Fruit fly (Drosophila melanogaster) whole organism, embryonic: ENCODE data around the gene Tm1.

ENCODE experiments used
- Antp ChIP-seq: fragments of 200-800 bp; sonication (Bioruptor generic); optimal IDR thresholded peaks from 3 replicates; lab custom pipeline; 2016; ENCODE audit warnings: missing biosample characterization, missing genetic modification characterization
- Blimp-1 ChIP-seq: fragments of 200-800 bp; sonication (Bioruptor generic); optimal IDR thresholded peaks from 3 replicates; lab custom pipeline; 2018; ENCODE audit warnings: missing biosample characterization, missing genetic modification characterization, mild to moderate bottlenecking, moderate library complexity, missing genetic modification reagents
- BtbVII ChIP-seq: fragments of 200-800 bp; sonication (Bioruptor generic); optimal IDR thresholded peaks from 3 replicates; lab custom pipeline; 2017; ENCODE audit warnings: missing biosample characterization, mild to moderate bottlenecking, missing genetic modification characterization
- CG1024 ChIP-seq: fragments of 200-800 bp; sonication (Bioruptor generic); IDR thresholded peaks from 2 replicates; pipeline ENCODE4 v1.3.6; 2022; ENCODE audit warnings: missing biosample characterization, missing genetic modification characterization
- CG10431 ChIP-seq: fragments of 200-800 bp; sonication (Bioruptor generic); optimal IDR thresholded peaks from 3 replicates; lab custom pipeline; 2018; ENCODE audit warnings: missing biosample characterization, mild to moderate bottlenecking, missing genetic modification characterization
- CG11456 ChIP-seq: fragments of 200-800 bp; sonication (Bioruptor generic); IDR thresholded peaks from 3 replicates; pipeline ENCODE4 v1.3.6; 2022; ENCODE audit warnings: missing biosample characterization, missing genetic modification characterization
- CG12391 ChIP-seq: fragments of 200-800 bp; sonication (Bioruptor generic); optimal IDR thresholded peaks from 3 replicates; lab custom pipeline; 2018; ENCODE audit warnings: missing biosample characterization, mild to moderate bottlenecking, missing genetic modification characterization, moderate library complexity
- CG13624 ChIP-seq: fragments of 200-800 bp; sonication (Bioruptor generic); optimal IDR thresholded peaks from 2 replicates; lab custom pipeline; 2016; ENCODE audit warnings: missing biosample characterization, missing genetic modification characterization
- CG1529 ChIP-seq: fragments of 200-800 bp; sonication (Bioruptor generic); optimal IDR thresholded peaks from 3 replicates; lab custom pipeline; 2018; ENCODE audit warnings: missing biosample characterization, missing genetic modification characterization
- CG17328 ChIP-seq: fragments of 200-800 bp; sonication (Bioruptor generic); IDR thresholded peaks from 2 replicates; pipeline ENCODE4 v1.3.6; 2022; ENCODE audit warnings: missing biosample characterization, missing genetic modification characterization
- CG1792 ChIP-seq: fragments of 200-800 bp; sonication (Bioruptor generic); optimal IDR thresholded peaks from 2 replicates; lab custom pipeline; 2016; ENCODE audit warnings: missing biosample characterization, missing genetic modification characterization
- CG1832 ChIP-seq: fragments of 200-800 bp; sonication (Bioruptor generic); optimal IDR thresholded peaks from 2 replicates; lab custom pipeline; 2017; ENCODE audit warnings: missing biosample characterization, mild to moderate bottlenecking, missing genetic modification characterization, inconsistent platforms
- CG30403 ChIP-seq: fragments of 200-800 bp; sonication (Bioruptor generic); optimal IDR thresholded peaks from 3 replicates; lab custom pipeline; 2016; ENCODE audit warnings: missing biosample characterization, missing genetic modification characterization
- CG32532 ChIP-seq: fragments of 200-800 bp; sonication (Bioruptor generic); IDR thresholded peaks from 2 replicates; pipeline ENCODE4 v1.3.6; 2022; ENCODE audit warnings: missing biosample characterization, missing genetic modification characterization
- CG33213 ChIP-seq: fragments of 200-800 bp; sonication (Bioruptor generic); optimal IDR thresholded peaks from 3 replicates; lab custom pipeline; 2016; ENCODE audit warnings: missing biosample characterization, missing genetic modification characterization
- CG42726 ChIP-seq: fragments of 200-800 bp; sonication (Bioruptor generic); IDR thresholded peaks from 2 replicates; pipeline ENCODE4 v1.3.6; 2022; ENCODE audit warnings: missing biosample characterization, missing genetic modification characterization; ENCODE audit not compliant: partially characterized antibody
- CG4328 ChIP-seq: fragments of 200-800 bp; sonication (Bioruptor generic); optimal IDR thresholded peaks from 3 replicates; lab custom pipeline; 2017; ENCODE audit warnings: missing biosample characterization, missing genetic modification reagents, missing genetic modification characterization
- CG4360 ChIP-seq: fragments of 200-800 bp; sonication (Bioruptor generic); IDR thresholded peaks from 2 replicates; pipeline ENCODE4 v1.3.6; 2022; ENCODE audit warnings: missing biosample characterization, missing genetic modification characterization
- CG4730 ChIP-seq: fragments of 200-800 bp; sonication (Bioruptor generic); IDR thresholded peaks from 2 replicates; pipeline ENCODE4 v1.3.6; 2022; ENCODE audit warnings: missing biosample characterization, missing genetic modification characterization
- CG9817 ChIP-seq: fragments of 200-800 bp; sonication (Bioruptor generic); optimal IDR thresholded peaks from 2 replicates; lab custom pipeline; 2018; ENCODE audit warnings: missing biosample characterization, mild to moderate bottlenecking, missing genetic modification characterization, moderate library complexity
- Elba2 ChIP-seq: fragments of 200-800 bp; sonication (Bioruptor generic); optimal IDR thresholded peaks from 3 replicates; lab custom pipeline; 2016; ENCODE audit warnings: missing biosample characterization, missing genetic modification characterization
- Ets65A ChIP-seq: fragments of 200-800 bp; sonication (Bioruptor generic); peaks from one replicate; lab custom pipeline; 2016; ENCODE audit warnings: missing biosample characterization, missing genetic modification characterization
- Hey ChIP-seq: fragments of 200-800 bp; sonication (Bioruptor generic); optimal IDR thresholded peaks from 3 replicates; lab custom pipeline; 2018; ENCODE audit warnings: missing biosample characterization, mild to moderate bottlenecking, missing genetic modification characterization
- HmgZ ChIP-seq: fragments of 200-800 bp; sonication (Bioruptor generic); optimal IDR thresholded peaks from 2 replicates; lab custom pipeline; 2018; ENCODE audit warnings: missing biosample characterization, mild to moderate bottlenecking, missing genetic modification characterization
- Hr78 ChIP-seq, 2 experiments: fragments of 200-800 bp in 1 of 2; fragments of >200 bp in 1 of 2; sonication (Bioruptor generic) in 1 of 2; optimal IDR thresholded peaks; 2 replicates each; lab custom pipeline; 2017 to 2019; ENCODE audit warnings: missing biosample characterization in 2 of 2, missing genetic modification characterization in 2 of 2, mild to moderate bottlenecking in 1 of 2, moderate library complexity in 1 of 2
- Lpt ChIP-seq: fragments of >200 bp; optimal IDR thresholded peaks from 2 replicates; lab custom pipeline; 2018; ENCODE audit warnings: missing biosample characterization, missing genetic modification characterization
- Med ChIP-seq: fragments of 200-800 bp; sonication (Bioruptor generic); peaks from one replicate; lab custom pipeline; 2016; ENCODE audit warnings: missing biosample characterization, missing genetic modification characterization, mild to moderate bottlenecking, inconsistent platforms, moderate library complexity
- Ssrp ChIP-seq: fragments of 200-800 bp; sonication (Bioruptor generic); optimal IDR thresholded peaks from 2 replicates; lab custom pipeline; 2018; ENCODE audit warnings: missing biosample characterization, mild to moderate bottlenecking, missing genetic modification characterization, moderate library complexity
- Vsx1 ChIP-seq: fragments of 200-800 bp; sonication (Bioruptor generic); optimal IDR thresholded peaks from 2 replicates; lab custom pipeline; 2017; ENCODE audit warnings: missing biosample characterization, mild to moderate bottlenecking, missing genetic modification characterization, missing genetic modification reagents
- YL-1 ChIP-seq: fragments of 200-800 bp; sonication (Bioruptor generic); optimal IDR thresholded peaks from 3 replicates; lab custom pipeline; 2017; ENCODE audit warnings: missing biosample characterization, mild to moderate bottlenecking, missing genetic modification characterization
- bowl ChIP-seq: fragments of 200-800 bp; sonication (Bioruptor generic); IDR thresholded peaks from 2 replicates; pipeline ENCODE4 v1.3.6; 2022; ENCODE audit warnings: missing biosample characterization, missing genetic modification characterization
- bsh ChIP-seq, 2 experiments: fragments of 200-800 bp; sonication (Bioruptor generic); optimal IDR thresholded peaks; 2 replicates each; lab custom pipeline; 2017 to 2018; ENCODE audit warnings: mild to moderate bottlenecking in 2 of 2, missing biosample characterization in 2 of 2, missing genetic modification characterization in 2 of 2, moderate library complexity in 1 of 2
- cg ChIP-seq: fragments of 200-800 bp; sonication (Bioruptor generic); optimal IDR thresholded peaks from 3 replicates; lab custom pipeline; 2019; ENCODE audit warnings: missing biosample characterization, mild to moderate bottlenecking, missing genetic modification characterization, moderate library complexity
- ci ChIP-seq: fragments of 200-800 bp; sonication (Bioruptor generic); IDR thresholded peaks from 3 replicates; pipeline ENCODE4 v1.3.6; 2022; ENCODE audit warnings: missing biosample characterization, missing genetic modification characterization
- dpn ChIP-seq, 2 experiments: fragments of 200-800 bp; sonication (Bioruptor generic); optimal IDR thresholded peaks; 3 replicates each; lab custom pipeline; 2016; ENCODE audit warnings: missing biosample characterization in 2 of 2, missing genetic modification characterization in 2 of 2
- dysf ChIP-seq: fragments of 200-800 bp; sonication (Bioruptor generic); IDR thresholded peaks from 3 replicates; pipeline ENCODE4 v1.3.6; 2022; ENCODE audit warnings: missing biosample characterization, missing genetic modification characterization
- exex ChIP-seq: fragments of 200-800 bp; sonication (Bioruptor generic); optimal IDR thresholded peaks from 4 replicates; lab custom pipeline; 2018; ENCODE audit warnings: missing biosample characterization, mild to moderate bottlenecking, missing genetic modification characterization, moderate library complexity
- fd96Cb ChIP-seq: fragments of 200-800 bp; sonication (Bioruptor generic); optimal IDR thresholded peaks from 2 replicates; lab custom pipeline; 2018; ENCODE audit warnings: missing biosample characterization, mild to moderate bottlenecking, missing genetic modification characterization, moderate library complexity
- gro ChIP-seq: fragments of 200-800 bp; sonication (Bioruptor generic); optimal IDR thresholded peaks from 2 replicates; lab custom pipeline; 2016; ENCODE audit warnings: missing biosample characterization, missing genetic modification characterization
- kah ChIP-seq: fragments of 200-800 bp; sonication (Bioruptor generic); optimal IDR thresholded peaks from 2 replicates; lab custom pipeline; 2018; ENCODE audit warnings: missing biosample characterization, mild to moderate bottlenecking, missing genetic modification characterization
- luna ChIP-seq: fragments of 200-800 bp; sonication (Bioruptor generic); optimal IDR thresholded peaks from 2 replicates; lab custom pipeline; 2016; ENCODE audit warnings: missing biosample characterization, missing genetic modification characterization
- mld ChIP-seq: fragments of 200-800 bp; sonication (Bioruptor generic); IDR thresholded peaks from 3 replicates; pipeline ENCODE4 v1.3.6; 2022; ENCODE audit warnings: missing biosample characterization, missing genetic modification characterization; ENCODE audit not compliant: partially characterized antibody
- sd ChIP-seq: fragments of 200-800 bp; sonication (Bioruptor generic); optimal IDR thresholded peaks from 3 replicates; lab custom pipeline; 2018; ENCODE audit warnings: missing biosample characterization, mild to moderate bottlenecking, missing genetic modification characterization, moderate library complexity
- sens ChIP-seq: fragments of 200-800 bp; sonication (Bioruptor generic); peaks from one replicate; lab custom pipeline; 2016; ENCODE audit warnings: missing biosample characterization, missing genetic modification characterization
- sr ChIP-seq: fragments of 200-800 bp; sonication (Bioruptor generic); IDR thresholded peaks from 3 replicates; pipeline ENCODE4 v1.3.6; 2022; ENCODE audit warnings: missing biosample characterization, missing genetic modification characterization
- ssp ChIP-seq: fragments of 200-800 bp; sonication (Bioruptor generic); IDR thresholded peaks from 2 replicates; pipeline ENCODE4 v1.3.6; 2022; ENCODE audit warnings: missing biosample characterization, missing genetic modification characterization
- tgo ChIP-seq: fragments of 200-800 bp; sonication (Bioruptor generic); IDR thresholded peaks from 3 replicates; pipeline ENCODE4 v1.3.6; 2022; ENCODE audit warnings: missing biosample characterization, missing genetic modification characterization
- vvl ChIP-seq: fragments of 200-800 bp; sonication (Bioruptor generic); IDR thresholded peaks from 2 replicates; pipeline ENCODE4 v1.3.6; 2022; ENCODE audit warnings: missing biosample characterization, missing genetic modification characterization
- wek ChIP-seq: fragments of 200-800 bp; sonication (Bioruptor generic); optimal IDR thresholded peaks from 3 replicates; lab custom pipeline; 2018; ENCODE audit warnings: missing biosample characterization, mild to moderate bottlenecking, missing genetic modification characterization, moderate library complexity
- zf30C ChIP-seq: fragments of 200-800 bp; sonication (Bioruptor generic); optimal IDR thresholded peaks from 3 replicates; lab custom pipeline; 2018; ENCODE audit warnings: missing biosample characterization, mild to moderate bottlenecking, missing genetic modification characterization

The Tm1 gene

DNA sequence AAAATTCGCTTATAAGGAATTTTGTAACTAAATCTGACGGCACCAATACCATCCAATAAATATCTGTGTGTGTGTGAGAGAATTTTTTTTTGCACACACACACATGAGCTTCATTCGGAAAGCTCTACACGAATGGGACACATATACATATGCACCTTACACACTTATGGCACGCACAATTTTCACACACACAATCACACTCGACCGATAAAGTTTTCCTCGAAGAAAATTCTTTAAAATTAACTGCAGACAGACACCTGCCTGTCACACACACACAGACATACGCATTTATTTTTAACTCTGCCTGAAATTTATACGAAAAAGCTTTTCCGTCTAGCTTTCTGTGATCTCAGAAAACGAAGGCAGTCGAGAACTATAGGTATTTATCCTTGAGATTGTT, 32.7 kb downstream of the Tm1 start:
- TF ChIP-seq CG13624 (GFP tag; lab: Kevin White, UChicago) (no peak), Lpt (no peak), sd (peak; percentile 36), BtbVII (no peak), dysf (GFP tag; lab: Robert Waterston, UW) (no peak), sens (GFP tag; lab: Kevin White, UChicago) (peak; percentile 23), tgo (GFP tag; lab: Robert Waterston, UW) (no peak), vvl (0 out of 2 replicates have a peak, but pooled peaks have one; percentile 8), CG11456 (no peak), dpn (GFP tag; optimal IDR thresholded peaks at IDR 0.05; lab: Kevin White, UChicago) (peak in 1 of 2 experiments; percentile 17), HmgZ (tag; lab: Kevin White, UChicago) (no peak), CG12391 (tag; lab: Kevin White, UChicago) (no peak), YL-1 (GFP tag; lab: Kevin White, UChicago) (no peak), ci (0 out of 3 replicates have a peak, but pooled peaks have one; percentile 6), Elba2 (GFP tag; lab: Kevin White, UChicago) (no peak), kah (GFP tag; lab: Kevin White, UChicago) (peak; percentile 76), exex (tag; lab: Kevin White, UChicago) (no peak), CG10431 (GFP tag; lab: Kevin White, UChicago) (no peak), cg (GFP tag; lab: Kevin White, UChicago) (peak; percentile 63), wek (GFP tag; lab: Kevin White, UChicago) (no peak), bowl (GFP tag; lab: Robert Waterston, UW) (no peak), CG4730 (GFP tag; lab: Robert Waterston, UW) (no peak), Ssrp (tag; lab: Kevin White, UChicago) (no peak)

DNA sequence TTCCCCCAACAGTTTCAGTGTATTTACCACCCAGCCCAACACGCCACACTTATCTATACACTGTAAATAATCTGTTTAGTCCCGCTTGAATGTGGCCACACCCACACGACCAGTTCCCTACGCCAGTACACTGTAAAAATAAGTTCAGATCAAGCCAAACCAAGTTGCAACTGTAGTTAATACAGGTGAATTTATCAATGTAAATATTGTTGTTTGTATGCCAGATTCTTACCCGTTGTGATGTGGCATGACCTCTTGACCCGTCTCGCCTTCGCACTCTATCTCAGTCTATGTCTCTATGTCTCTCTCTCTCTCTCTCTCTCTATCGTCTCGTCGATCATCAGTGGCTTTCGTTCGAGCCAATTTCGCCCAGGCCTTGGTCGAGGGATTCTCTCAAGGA, 35.8 kb downstream of the Tm1 start:
- peak; percentile 22 for TF ChIP-seq CG1832 (GFP tag; lab: Kevin White, UChicago)
- no peak for TF ChIP-seq CG1024
- peak; percentile 28 for TF ChIP-seq zf30C (GFP tag; lab: Kevin White, UChicago)
- TF ChIP-seq Ets65A: peak; percentile 66
- peak in 1 of 2 experiments; percentile 96 for TF ChIP-seq Hr78 (GFP tag; optimal IDR thresholded peaks at IDR 0.05; lab: Kevin White, UChicago)
- TF ChIP-seq Med (GFP tag; lab: Kevin White, UChicago): peak; percentile 22

DNA sequence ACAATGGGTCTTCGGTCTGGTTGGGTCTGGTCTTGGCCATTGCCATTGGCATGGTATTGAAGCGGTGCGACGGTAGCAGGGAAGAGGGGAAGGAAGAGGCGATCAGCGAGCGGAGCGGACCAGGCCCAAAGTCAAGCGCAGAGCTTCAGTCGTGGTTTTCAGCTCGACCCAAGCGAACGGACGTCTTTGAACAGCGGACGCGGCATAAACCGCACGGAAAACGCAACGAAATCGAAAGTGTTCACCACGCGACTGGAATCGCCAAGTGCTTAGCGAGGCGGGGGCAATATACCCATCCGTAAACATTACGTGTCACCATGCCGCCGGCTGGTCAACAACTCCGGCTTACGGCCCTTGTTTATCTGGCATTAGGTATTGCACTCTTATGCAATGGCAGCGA, 38.3 kb downstream of the Tm1 start, which contains the start of gene CG14866:
Gene CG14866 (plus strand): TSS at position 146 of the 400 bp plus-strand sequence.
- TF ChIP-seq fd96Cb (tag; lab: Kevin White, UChicago) (no peak), sr (GFP tag; lab: Robert Waterston, UW) (no peak), CG32532 (GFP tag; lab: Robert Waterston, UW) (0 out of 2 replicates have a peak, but pooled peaks have one; percentile 12), CG17328 (GFP tag; lab: Robert Waterston, UW) (no peak), CG4328 (no peak), CG1529 (GFP tag; lab: Kevin White, UChicago) (no peak), Hey (no peak), bsh (GFP tag; optimal IDR thresholded peaks at IDR 0.05; lab: Kevin White, UChicago) (no peak), ssp (GFP tag; lab: Robert Waterston, UW) (no peak), CG9817 (tag; lab: Kevin White, UChicago) (no peak), mld (GFP tag; lab: Robert Waterston, UW) (no peak), CG30403 (no peak), CG12391 (tag; lab: Kevin White, UChicago) (no peak), Vsx1 (GFP tag; lab: Kevin White, UChicago) (no peak), CG33213 (GFP tag; lab: Kevin White, UChicago) (no peak), CG42726 (GFP tag; lab: Robert Waterston, UW) (no peak), Antp (GFP tag; lab: Kevin White, UChicago) (no peak), CG1792 (GFP tag; lab: Kevin White, UChicago) (no peak), luna (no peak), gro (GFP tag; lab: Kevin White, UChicago) (no peak), CG10431 (GFP tag; lab: Kevin White, UChicago) (no peak), Blimp-1 (GFP tag; lab: Kevin White, UChicago) (peak; percentile 85), CG4360 (0 out of 2 replicates have a peak, but pooled peaks have one; percentile 25)
